Worm (Caenorhabditis elegans) whole organism, L4 larva: ENCODE results near the gene C18H7.4.
A peak's percentile ranks its signal among the peaks of the same experiment; 100 is the strongest.

Experiments used
- F37D6.2 ChIP-seq: sonication (generic microtip); optimal IDR thresholded peaks from 2 replicates; lab custom pipeline; 2016; ENCODE audit warnings: mild to moderate bottlenecking, missing genetic modification characterization, missing compliant biosample characterization
- R02D3.7 ChIP-seq: fragments of 150-350 bp; sonication (generic microtip); optimal IDR thresholded peaks from 3 replicates; lab custom pipeline; 2014; ENCODE audit warnings: missing biosample characterization, missing genetic modification characterization
- Y5F2A.4 ChIP-seq: fragments of 200-800 bp; sonication (Bioruptor generic); optimal IDR thresholded peaks from 2 replicates; lab custom pipeline; 2018; ENCODE audit warnings: mild to moderate bottlenecking, missing genetic modification characterization, missing compliant biosample characterization
- ceh-20 ChIP-seq: fragments of 200-800 bp; sonication (Bioruptor generic); IDR thresholded peaks from 2 replicates; pipeline ENCODE4 v1.3.6; 2022; ENCODE audit warnings: missing genetic modification reagents, missing genetic modification characterization, missing compliant biosample characterization
- ceh-32 ChIP-seq: sonication (generic microtip); optimal IDR thresholded peaks from 2 replicates; lab custom pipeline; 2016; ENCODE audit warnings: mild to moderate bottlenecking, missing genetic modification characterization, missing compliant biosample characterization; ENCODE audit not compliant: poor library complexity
- ceh-44 ChIP-seq: fragments of 200-800 bp; sonication (Bioruptor generic); IDR thresholded peaks from 2 replicates; pipeline ENCODE4 v1.3.6; 2022; ENCODE audit warnings: missing genetic modification reagents, missing genetic modification characterization, missing compliant biosample characterization
- ces-1 ChIP-seq: fragments of 150-350 bp; sonication (generic microtip); optimal IDR thresholded peaks from 4 replicates; lab custom pipeline; 2014; ENCODE audit warnings: missing biosample characterization, missing genetic modification reagents, missing genetic modification characterization
- daf-16 ChIP-seq, 3 experiments: sonication (generic microtip); optimal IDR thresholded peaks; 2 replicates each; lab custom pipeline; 2016 to 2017; ENCODE audit warnings: missing genetic modification characterization in 3 of 3, missing genetic modification reagents in 3 of 3, mild to moderate bottlenecking in 2 of 3, missing compliant biosample characterization in 2 of 3, missing biosample characterization in 1 of 3, moderate library complexity in 1 of 3
- daf-8 ChIP-seq: fragments of 200-800 bp; sonication (Bioruptor generic); IDR thresholded peaks from 2 replicates; pipeline ENCODE4 v1.3.6; 2022; ENCODE audit warnings: missing genetic modification characterization, missing compliant biosample characterization
- dmd-9 ChIP-seq: fragments of 200-800 bp; sonication (Bioruptor generic); IDR thresholded peaks from 2 replicates; pipeline ENCODE4 v1.3.6; 2022; ENCODE audit warnings: missing genetic modification reagents, missing genetic modification characterization, missing compliant biosample characterization
- duxl-1 ChIP-seq: sonication (generic microtip); optimal IDR thresholded peaks from 2 replicates; lab custom pipeline; 2016; ENCODE audit warnings: mild to moderate bottlenecking, missing genetic modification characterization, moderate library complexity, missing compliant biosample characterization; ENCODE audit not compliant: poor library complexity
- gei-8 ChIP-seq: fragments of 200-800 bp; sonication (Bioruptor generic); optimal IDR thresholded peaks from 2 replicates; lab custom pipeline; 2018; ENCODE audit warnings: mild to moderate bottlenecking, missing genetic modification characterization, missing compliant biosample characterization
- hlh-30 ChIP-seq: sonication (generic microtip); optimal IDR thresholded peaks from 2 replicates; lab custom pipeline; 2017; ENCODE audit warnings: antibody characterized with exemption, mild to moderate bottlenecking, missing genetic modification characterization, missing compliant biosample characterization; ENCODE audit not compliant: insufficient read depth
- lim-7 ChIP-seq: fragments of 200-800 bp; sonication (Bioruptor generic); IDR thresholded peaks from 2 replicates; pipeline ENCODE4 v1.3.6; 2022; ENCODE audit warnings: missing genetic modification characterization, missing compliant biosample characterization
- lin-13 ChIP-seq: fragments of 150-350 bp; optimal IDR thresholded peaks from 2 replicates; lab custom pipeline; 2014; ENCODE audit warnings: missing biosample characterization, missing genetic modification reagents, missing genetic modification characterization
- lir-3 ChIP-seq: sonication (generic microtip); optimal IDR thresholded peaks from 2 replicates; lab custom pipeline; 2016; ENCODE audit warnings: mild to moderate bottlenecking, missing genetic modification characterization, missing compliant biosample characterization
- mes-2 ChIP-seq: sonication (generic microtip); optimal IDR thresholded peaks from 2 replicates; lab custom pipeline; 2016; ENCODE audit warnings: missing genotype, mild to moderate bottlenecking, missing genetic modification characterization, missing compliant biosample characterization; ENCODE audit not compliant: poor library complexity, severe bottlenecking
- mxl-3 ChIP-seq: fragments of 200-800 bp; sonication (Bioruptor generic); optimal IDR thresholded peaks from 2 replicates; lab custom pipeline; 2018; ENCODE audit warnings: mild to moderate bottlenecking, missing genetic modification characterization, missing compliant biosample characterization
- nhr-102 ChIP-seq: sonication (generic microtip); optimal IDR thresholded peaks from 2 replicates; lab custom pipeline; 2016; ENCODE audit warnings: mild to moderate bottlenecking, missing genetic modification characterization, moderate library complexity, missing compliant biosample characterization
- nhr-11 ChIP-seq: fragments of 150-350 bp; optimal IDR thresholded peaks from 2 replicates; lab custom pipeline; 2014; ENCODE audit warnings: missing biosample characterization, missing genetic modification characterization
- nhr-42 ChIP-seq: fragments of 200-800 bp; sonication (Bioruptor generic); IDR thresholded peaks from 2 replicates; pipeline ENCODE4 v1.3.6; 2022; ENCODE audit warnings: missing genetic modification characterization, missing compliant biosample characterization
- nhr-77 ChIP-seq: fragments of 150-350 bp; optimal IDR thresholded peaks from 2 replicates; lab custom pipeline; 2014; ENCODE audit warnings: missing biosample characterization, missing genetic modification characterization
- pqm-1 ChIP-seq: sonication (generic microtip); optimal IDR thresholded peaks from 2 replicates; lab custom pipeline; 2017; ENCODE audit warnings: missing biosample characterization, missing genetic modification characterization
- rbr-2 ChIP-seq: sonication (generic microtip); optimal IDR thresholded peaks from 2 replicates; lab custom pipeline; 2016; ENCODE audit warnings: missing genotype, missing genetic modification characterization, missing compliant biosample characterization
- set-16 ChIP-seq: fragments of 200-800 bp; sonication (Bioruptor generic); IDR thresholded peaks from 2 replicates; pipeline ENCODE4 v1.3.6; 2022; ENCODE audit warnings: missing genetic modification reagents, missing genetic modification characterization, missing compliant biosample characterization
- skn-1 ChIP-seq: fragments of 150-350 bp; optimal IDR thresholded peaks from 2 replicates; lab custom pipeline; 2014; ENCODE audit warnings: missing biosample characterization, missing genetic modification characterization
- snpc-1.2 ChIP-seq: fragments of 200-800 bp; sonication (Bioruptor generic); IDR thresholded peaks from 2 replicates; pipeline ENCODE4 v1.3.6; 2022; ENCODE audit warnings: missing genetic modification reagents, missing genetic modification characterization, missing compliant biosample characterization
- unc-130 ChIP-seq: sonication (generic microtip); optimal IDR thresholded peaks from 2 replicates; lab custom pipeline; 2016; ENCODE audit warnings: missing genetic modification reagents, missing genetic modification characterization, missing compliant biosample characterization
- unc-39 ChIP-seq: sonication (generic microtip); optimal IDR thresholded peaks from 2 replicates; lab custom pipeline; 2017; ENCODE audit warnings: missing biosample characterization, missing genetic modification characterization
- unc-62 ChIP-seq, 3 experiments: fragments of 150-350 bp in 1 of 3; sonication (generic microtip); optimal IDR thresholded peaks in 2 of 3; peaks in 1 of 3; 1 replicate in 1 of 3; 2 replicates in 2 of 3; lab custom pipeline; 2014 to 2017; ENCODE audit warnings: missing biosample characterization in 3 of 3, missing genetic modification characterization in 3 of 3, missing genetic modification reagents in 3 of 3, missing genotype in 1 of 3
- vab-7 ChIP-seq: fragments of 200-800 bp; sonication (Bioruptor generic); IDR thresholded peaks from 2 replicates; pipeline ENCODE4 v1.3.6; 2022; ENCODE audit warnings: missing genetic modification reagents, missing genetic modification characterization, missing compliant biosample characterization

Gene C18H7.4

DNA sequence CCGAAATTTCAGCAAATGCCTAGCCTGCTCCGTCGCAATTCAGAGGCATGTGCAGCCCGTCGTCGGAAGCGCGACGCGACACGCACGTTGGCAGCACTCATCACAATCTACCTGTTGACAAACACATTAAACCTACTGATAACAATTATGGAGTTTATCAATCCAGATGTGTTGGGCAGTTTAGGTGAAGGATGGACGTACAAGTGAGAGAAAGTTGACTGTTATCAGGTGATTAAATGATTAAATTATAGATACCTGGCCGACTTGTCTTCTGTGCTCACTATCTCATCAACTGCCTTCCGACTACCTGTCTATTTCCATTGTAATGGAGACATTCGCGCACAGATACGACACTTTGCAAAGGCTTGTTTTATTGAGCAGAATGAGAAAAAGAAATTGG lies 41.2 kb upstream of the C18H7.4 start (continued):
- TF ChIP-seq lir-3 (tag; lab: Kevin White, UChicago), result no peak
- TF ChIP-seq dmd-9 (GFP tag; lab: Robert Waterston, UW), result no peak
- TF ChIP-seq nhr-77, result no peak
- TF ChIP-seq snpc-1.2 (GFP tag; lab: Robert Waterston, UW), result no peak
- 0 out of 2 replicates have a peak, but pooled peaks have one; percentile 40 for TF ChIP-seq ceh-20 (GFP tag; lab: Robert Waterston, UW)
- TF ChIP-seq lin-13 (GFP tag; lab: Kevin White, UChicago), result no peak
- TF ChIP-seq Y5F2A.4 (GFP tag; lab: Kevin White, UChicago), result no peak
- TF ChIP-seq rbr-2 (tag; lab: Kevin White, UChicago), result no peak
- no peak for TF ChIP-seq ces-1 (GFP tag; lab: Kevin White, UChicago)
- TF ChIP-seq ceh-44 (GFP tag; lab: Robert Waterston, UW), result no peak
- TF ChIP-seq mxl-3 (GFP tag; lab: Kevin White, UChicago), result peak; percentile 46
- TF ChIP-seq nhr-42 (GFP tag; lab: Robert Waterston, UW), result no peak
- TF ChIP-seq pqm-1 (tag; lab: Kevin White, UChicago), result peak; percentile 59
- no peak for TF ChIP-seq lim-7
- peak in 1 of 2 experiments; percentile 31 for TF ChIP-seq unc-62 (GFP tag; optimal IDR thresholded peaks at IDR 0.05 in 1 of 2; lab: Kevin White, UChicago)
- TF ChIP-seq unc-62 (tag; optimal IDR thresholded peaks at IDR 0.05; lab: Kevin White, UChicago), result no peak
- no peak for TF ChIP-seq daf-8 (GFP tag; lab: Robert Waterston, UW)
- TF ChIP-seq unc-130 (GFP tag; lab: Kevin White, UChicago), result no peak
- TF ChIP-seq gei-8 (GFP tag; lab: Kevin White, UChicago), result no peak
- no peak for TF ChIP-seq duxl-1 (tag; lab: Kevin White, UChicago)
- TF ChIP-seq unc-39 (tag; lab: Kevin White, UChicago), result no peak
- no peak for TF ChIP-seq set-16 (GFP tag; lab: Robert Waterston, UW)
- TF ChIP-seq daf-16 (GFP tag; optimal IDR thresholded peaks at IDR 0.05; lab: Kevin White, UChicago), result peak in 1 of 2 experiments; percentile 70
- peak; percentile 83 for TF ChIP-seq daf-16 (tag; optimal IDR thresholded peaks at IDR 0.05; lab: Kevin White, UChicago)
- no peak for TF ChIP-seq nhr-11
- TF ChIP-seq F37D6.2 (tag; lab: Kevin White, UChicago), result no peak
- no peak for TF ChIP-seq ceh-32
- no peak for TF ChIP-seq hlh-30 (tag; lab: Kevin White, UChicago)
- TF ChIP-seq R02D3.7 (tag; lab: Kevin White, UChicago), result no peak
- TF ChIP-seq vab-7 (GFP tag; lab: Robert Waterston, UW), result no peak

DNA sequence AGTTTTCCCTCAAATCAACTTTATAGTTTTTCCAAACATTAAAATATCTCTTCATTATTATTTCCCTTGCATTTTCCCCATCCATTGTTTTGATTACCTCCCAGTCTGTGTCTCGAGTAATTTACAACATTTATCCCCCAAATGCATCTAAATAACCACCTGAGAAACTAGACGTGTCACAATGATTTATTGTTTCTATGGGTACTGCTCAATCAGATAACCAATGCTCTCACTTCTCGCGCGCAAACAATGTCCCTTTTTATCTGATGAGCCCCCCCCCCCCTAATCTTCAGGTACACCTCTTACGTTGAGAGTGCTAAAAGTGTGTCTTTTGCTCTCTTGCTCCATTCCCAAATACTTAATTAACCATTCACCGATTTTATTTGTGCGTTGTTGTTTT lies 39.1 kb upstream of the C18H7.4 start:
- TF ChIP-seq unc-62 (GFP tag; optimal IDR thresholded peaks at IDR 0.05 in 1 of 2; lab: Kevin White, UChicago), result peak in 1 of 2 experiments; percentile 23
- TF ChIP-seq unc-62 (tag; optimal IDR thresholded peaks at IDR 0.05; lab: Kevin White, UChicago), result no peak
- TF ChIP-seq ceh-44 (GFP tag; lab: Robert Waterston, UW), result no peak
- TF ChIP-seq, all 104 proteins: peak for 1

DNA sequence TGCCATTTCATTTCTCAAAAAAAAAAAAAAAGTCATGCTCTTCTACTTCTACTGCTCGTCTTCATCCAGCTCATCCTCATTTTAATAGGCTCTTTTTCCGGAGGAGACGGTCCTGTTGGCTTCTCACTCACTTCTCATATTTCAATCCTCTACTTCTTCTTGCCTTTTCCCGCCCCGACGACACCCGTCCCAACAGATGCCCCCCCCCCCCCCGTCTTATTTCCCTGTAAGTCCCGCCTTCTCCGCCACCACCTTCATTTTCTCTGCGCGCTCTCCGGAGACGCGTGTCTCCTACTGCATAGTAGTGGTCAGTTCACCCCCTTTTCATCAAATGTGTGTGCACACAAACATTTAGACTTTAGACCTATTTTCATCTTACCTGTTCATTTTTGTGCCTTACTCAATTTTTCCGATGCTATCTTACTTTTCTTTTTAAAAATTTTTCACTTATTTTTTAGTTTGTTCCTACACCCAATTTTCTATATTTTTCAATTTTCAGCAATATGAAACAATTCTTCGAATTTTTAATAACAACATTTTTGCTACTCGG lies 34.3 kb upstream of the C18H7.4 start, which contains the start of gene efn-4:
Gene efn-4, plus strand, starts transcription at position 500 of the 550 bp plus-strand sequence.
- TF ChIP-seq mes-2 (no peak), set-16 (GFP tag; lab: Robert Waterston, UW) (peak; percentile 69), nhr-102 (tag; lab: Kevin White, UChicago) (no peak)

DNA sequence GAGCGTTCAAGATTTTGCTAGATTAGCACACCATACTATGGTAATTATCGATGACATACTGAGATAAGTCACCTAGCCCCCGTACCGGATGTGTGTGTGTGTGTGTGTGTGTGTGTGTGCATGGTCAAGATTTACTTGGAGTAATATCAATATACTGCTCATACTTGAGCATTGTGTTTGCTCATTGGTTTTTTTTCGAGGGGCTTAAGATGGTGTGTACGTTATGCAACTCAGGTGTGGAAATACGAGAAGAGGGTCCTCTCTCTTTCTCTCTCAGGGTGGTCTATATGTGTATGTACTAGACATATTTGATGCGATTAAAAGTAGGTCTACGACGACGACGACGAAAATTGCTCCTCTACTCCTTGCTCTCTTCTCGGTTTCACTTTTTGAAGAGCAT lies 32.8 kb upstream of the C18H7.4 start:
- TF ChIP-seq rbr-2 (tag; lab: Kevin White, UChicago) (no peak), unc-62 (GFP tag; optimal IDR thresholded peaks at IDR 0.05 in 1 of 2; lab: Kevin White, UChicago) (peak in 1 of 2 experiments; percentile 76), unc-62 (tag; optimal IDR thresholded peaks at IDR 0.05; lab: Kevin White, UChicago) (no peak), gei-8 (GFP tag; lab: Kevin White, UChicago) (no peak), skn-1 (no peak)
